Worm (Caenorhabditis elegans): ENCODE measurements around the gene F21A3.4.

- no peak for TF ChIP-seq ces-1 (GFP tag; optimal IDR thresholded peaks at IDR 0.05)
- no peak for TF ChIP-seq ceh-88 (GFP tag; IDR thresholded peaks at IDR 0.05)
- no peak for TF ChIP-seq dpl-1 (GFP tag; optimal IDR thresholded peaks at IDR 0.05)
- no peak for TF ChIP-seq aly-2 (tag; optimal IDR thresholded peaks at IDR 0.05)
- no peak for TF ChIP-seq lsy-2 (tag; optimal IDR thresholded peaks at IDR 0.05)
- no peak for TF ChIP-seq mef-2 (tag; optimal IDR thresholded peaks at IDR 0.05)
- no peak for TF ChIP-seq unc-30 (tag; optimal IDR thresholded peaks at IDR 0.05)
- TF ChIP-seq nhr-20 (tag; optimal IDR thresholded peaks at IDR 0.05) = no peak
- no peak for TF ChIP-seq skn-1 (tag; optimal IDR thresholded peaks at IDR 0.05)
Measured at ce11 chrV:15498434-15498833, 38.0 kb upstream of the F21A3.4 start, which contains the start of gene C06B8.7.
